Fruit fly (Drosophila melanogaster): ENCODE measurements around the gene Rnp4F.
A peak's percentile ranks its signal among the peaks of the same experiment; 100 is the strongest.

Gene Rnp4F

DNA sequence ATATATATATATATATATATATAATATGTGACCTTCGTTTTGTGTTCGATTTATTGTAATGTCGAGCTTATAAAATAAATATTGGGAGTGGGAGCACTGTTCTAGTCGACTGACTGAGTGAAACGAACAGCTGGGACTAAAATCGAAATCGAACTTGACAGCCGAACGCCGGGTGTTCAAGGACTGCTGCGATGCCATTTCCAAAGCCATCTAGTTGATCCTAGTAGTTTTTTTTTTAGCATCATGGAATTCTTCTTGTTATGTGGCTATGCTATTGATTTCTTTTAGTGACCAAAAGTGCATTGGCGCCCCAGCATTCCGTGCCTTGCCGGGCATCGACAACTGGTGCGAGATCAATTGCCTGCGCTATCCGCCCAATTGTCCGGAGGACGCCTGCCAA lies 16.9 kb downstream of the Rnp4F start, which contains the start of gene CG3323:
Gene CG3323 (minus strand): TSS at position 101 of the 400 bp plus-strand sequence.
- TF ChIP-seq CG6808 (GFP tag; optimal IDR thresholded peaks at IDR 0.05), result no peak

DNA sequence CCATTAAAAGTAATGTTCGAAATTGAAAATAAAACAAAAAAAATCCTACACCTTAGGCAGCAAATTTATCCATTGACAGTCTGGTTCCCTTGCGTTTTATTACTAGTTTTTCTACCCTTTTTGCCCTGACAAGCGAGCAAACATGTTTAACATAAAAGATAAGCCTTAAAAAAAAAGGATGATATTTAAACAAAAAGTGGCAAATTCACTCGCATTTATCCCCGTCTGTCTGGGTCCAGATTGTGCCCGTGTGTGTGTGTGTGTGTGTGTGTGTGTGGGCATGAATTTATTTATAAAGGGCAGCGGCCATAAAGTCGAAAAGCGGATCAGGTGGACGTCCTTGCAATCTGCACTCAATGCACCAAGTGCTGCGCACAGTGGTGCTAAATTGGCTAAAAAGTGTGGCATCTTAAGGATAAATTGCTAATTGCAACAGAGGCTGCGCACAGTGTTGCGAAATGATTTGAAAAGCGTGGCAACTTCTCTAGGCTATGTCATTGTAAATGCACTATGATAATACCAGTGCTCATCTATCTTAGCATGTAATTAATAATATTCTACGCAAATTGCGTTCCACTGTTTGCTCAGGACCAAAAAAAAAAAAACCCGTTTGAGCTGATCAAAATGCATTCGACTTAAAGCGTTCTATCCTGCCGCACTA lies 21.7 kb downstream of the Rnp4F start:
- TF ChIP-seq Smox (GFP tag; optimal IDR thresholded peaks at IDR 0.05) (no peak), CG15336 (GFP tag; IDR thresholded peaks at IDR 0.05) (no peak), Eip78C (GFP tag) (peak; percentile 91), Eip75B (GFP tag; optimal IDR thresholded peaks at IDR 0.05) (peak; percentile 75), eg (GFP tag; IDR thresholded peaks at IDR 0.05) (no peak), CG16779 (tag; optimal IDR thresholded peaks at IDR 0.05) (no peak), CG1621 (tag; optimal IDR thresholded peaks at IDR 0.05) (peak; percentile 60), esn (GFP tag; optimal IDR thresholded peaks at IDR 0.05) (peak; percentile 58), ss (GFP tag; optimal IDR thresholded peaks at IDR 0.05) (peak; percentile 45 to 71), CG8319 (GFP tag; optimal IDR thresholded peaks at IDR 0.05) (peak; percentile 46), Ets21C (GFP tag; optimal IDR thresholded peaks at IDR 0.05) (peak; percentile 31), CG3032 (tag; optimal IDR thresholded peaks at IDR 0.05) (peak; percentile 65), CG6792 (GFP tag; optimal IDR thresholded peaks at IDR 0.05) (peak; percentile 53), CG31627 (GFP tag; optimal IDR thresholded peaks at IDR 0.05) (peak; percentile 9), CG6163 (GFP tag; IDR thresholded peaks at IDR 0.05) (0 out of 3 replicates have a peak, but pooled peaks have one; percentile 67), Hr38 (GFP tag; optimal IDR thresholded peaks at IDR 0.05) (no peak), fd59A (GFP tag; optimal IDR thresholded peaks at IDR 0.05) (peak; percentile 65), CG9139 (GFP tag; optimal IDR thresholded peaks at IDR 0.05) (peak; percentile 58), CG6276 (GFP tag; optimal IDR thresholded peaks at IDR 0.05) (no peak), CG11902 (GFP tag; optimal IDR thresholded peaks at IDR 0.05) (peak; percentile 21), acj6 (GFP tag; optimal IDR thresholded peaks at IDR 0.05) (peak; percentile 40), Met (GFP tag; optimal IDR thresholded peaks at IDR 0.05) (no peak), vri (GFP tag; optimal IDR thresholded peaks at IDR 0.05) (no peak), CG8119 (GFP tag; IDR thresholded peaks at IDR 0.05) (no peak), Ets96B (tag; optimal IDR thresholded peaks at IDR 0.05) (peak; percentile 54), Sox14 (GFP tag; optimal IDR thresholded peaks at IDR 0.05) (peak; percentile 67), Sox102F (GFP tag; optimal IDR thresholded peaks at IDR 0.05) (peak; percentile 44), topi (GFP tag; optimal IDR thresholded peaks at IDR 0.05) (peak; percentile 55), CG11294 (GFP tag; IDR thresholded peaks at IDR 0.05) (no peak), Blimp-1 (GFP tag; optimal IDR thresholded peaks at IDR 0.05) (no peak), CG32006 (GFP tag; optimal IDR thresholded peaks at IDR 0.05) (no peak), Gug (GFP tag; IDR thresholded peaks at IDR 0.05) (no peak), CG3919 (GFP tag; optimal IDR thresholded peaks at IDR 0.05) (peak; percentile 60), cyc (GFP tag; optimal IDR thresholded peaks at IDR 0.05) (peak; percentile 30), CG8632 (GFP tag; optimal IDR thresholded peaks at IDR 0.05) (peak; percentile 52), CG10669 (GFP tag; optimal IDR thresholded peaks at IDR 0.05) (peak; percentile 73), Hr39 (GFP tag; optimal IDR thresholded peaks at IDR 0.05) (peak; percentile 46), dac (GFP tag; optimal IDR thresholded peaks at IDR 0.05) (no peak), dsx (GFP tag; optimal IDR thresholded peaks at IDR 0.05; ENCODE audit: poor library complexity, severe bottlenecking) (peak; percentile 3), CG34406 (GFP tag; optimal IDR thresholded peaks at IDR 0.05) (peak; percentile 34), CG11762 (GFP tag; optimal IDR thresholded peaks at IDR 0.05; ENCODE audit: insufficient read depth) (no peak), fkh (GFP tag; optimal IDR thresholded peaks at IDR 0.05) (no peak), CG6808 (GFP tag; optimal IDR thresholded peaks at IDR 0.05) (peak; percentile 66), achi (GFP tag; optimal IDR thresholded peaks at IDR 0.05) (peak; percentile 46), net (GFP tag; optimal IDR thresholded peaks at IDR 0.05) (peak; percentile 12), Hr4 (GFP tag; optimal IDR thresholded peaks at IDR 0.05) (no peak), fd85E (GFP tag; optimal IDR thresholded peaks at IDR 0.05) (no peak), Sox15 (GFP tag; optimal IDR thresholded peaks at IDR 0.05) (peak; percentile 27), OdsH (GFP tag; optimal IDR thresholded peaks at IDR 0.05) (peak; percentile 29)
